Worm (Caenorhabditis elegans) whole organism, mixed stage, embryonic: ENCODE data around the gene clh-3.

Source experiments
- M03D4.4 ChIP-seq: sonication (generic microtip); optimal IDR thresholded peaks from 2 replicates; lab custom pipeline; 2017; ENCODE audit warnings: mild to moderate bottlenecking, missing genetic modification characterization, missing compliant biosample characterization
- bed-3 ChIP-seq: fragments of 200-800 bp; sonication (Bioruptor generic); optimal IDR thresholded peaks from 3 replicates; lab custom pipeline; 2018; ENCODE audit warnings: mild to moderate bottlenecking, missing genetic modification characterization, moderate library complexity, missing compliant biosample characterization
- blmp-1 ChIP-seq: fragments of 150-350 bp; optimal IDR thresholded peaks from 2 replicates; lab custom pipeline; 2014; ENCODE audit warnings: missing biosample characterization, missing genetic modification characterization
- ceh-39 ChIP-seq: fragments of 150-350 bp; optimal IDR thresholded peaks from 2 replicates; lab custom pipeline; 2014; ENCODE audit warnings: missing biosample characterization, missing genetic modification characterization
- ceh-83 ChIP-seq: fragments of 200-800 bp; sonication (Bioruptor generic); optimal IDR thresholded peaks from 2 replicates; lab custom pipeline; 2018; ENCODE audit warnings: mild to moderate bottlenecking, missing genetic modification characterization, missing compliant biosample characterization
- ces-1 ChIP-seq: fragments of 150-350 bp; optimal IDR thresholded peaks from 2 replicates; lab custom pipeline; 2014; ENCODE audit warnings: missing biosample characterization, missing genetic modification reagents, missing genetic modification characterization
- cnd-1 ChIP-seq: fragments of 200-800 bp; sonication (Bioruptor generic); optimal IDR thresholded peaks from 2 replicates; lab custom pipeline; 2018; ENCODE audit warnings: mild to moderate bottlenecking, missing genetic modification characterization, missing compliant biosample characterization
- drap-1 ChIP-seq: fragments of 200-800 bp; sonication (Bioruptor generic); optimal IDR thresholded peaks from 3 replicates; lab custom pipeline; 2018; ENCODE audit warnings: mild to moderate bottlenecking, missing genetic modification characterization, missing compliant biosample characterization
- elt-1 ChIP-seq: sonication (generic microtip); optimal IDR thresholded peaks from 2 replicates; lab custom pipeline; 2017; ENCODE audit warnings: missing genetic modification characterization, mild to moderate bottlenecking, missing compliant biosample characterization, antibody characterized with exemption, moderate library complexity, borderline replicate concordance; ENCODE audit not compliant: insufficient read depth
- elt-3 ChIP-seq: fragments of 150-350 bp; optimal IDR thresholded peaks from 2 replicates; lab custom pipeline; 2014; ENCODE audit warnings: missing biosample characterization, missing genetic modification characterization
- flh-1 ChIP-seq: fragments of 200-800 bp; sonication (Bioruptor generic); optimal IDR thresholded peaks from 2 replicates; lab custom pipeline; 2018; ENCODE audit warnings: mild to moderate bottlenecking, missing genetic modification characterization, moderate library complexity, missing compliant biosample characterization
- ham-2 ChIP-seq: fragments of 200-800 bp; sonication (Bioruptor generic); optimal IDR thresholded peaks from 2 replicates; lab custom pipeline; 2018; ENCODE audit warnings: mild to moderate bottlenecking, missing genetic modification characterization, missing compliant biosample characterization
- hlh-1 ChIP-seq: fragments of 150-350 bp; optimal IDR thresholded peaks from 2 replicates; lab custom pipeline; 2014; ENCODE audit warnings: missing biosample characterization, missing genetic modification reagents, missing genetic modification characterization
- lin-13 ChIP-seq: fragments of 150-350 bp; optimal IDR thresholded peaks from 2 replicates; lab custom pipeline; 2014; ENCODE audit warnings: missing biosample characterization, missing genetic modification characterization
- lin-32 ChIP-seq: fragments of 200-800 bp; sonication (Bioruptor generic); optimal IDR thresholded peaks from 2 replicates; lab custom pipeline; 2018; ENCODE audit warnings: mild to moderate bottlenecking, missing genetic modification characterization, missing compliant biosample characterization
- lsy-2 ChIP-seq: fragments of 150-350 bp; optimal IDR thresholded peaks from 2 replicates; lab custom pipeline; 2014; ENCODE audit warnings: missing biosample characterization, missing genetic modification characterization
- mab-5 ChIP-seq: fragments of 150-350 bp; optimal IDR thresholded peaks from 2 replicates; lab custom pipeline; 2014; ENCODE audit warnings: missing biosample characterization, missing genetic modification characterization
- mep-1 ChIP-seq: fragments of 150-350 bp; optimal IDR thresholded peaks from 2 replicates; lab custom pipeline; 2017; ENCODE audit warnings: missing biosample characterization, missing genetic modification reagents, missing genetic modification characterization, inconsistent platforms
- mls-2 ChIP-seq: sonication (generic microtip); optimal IDR thresholded peaks from 2 replicates; lab custom pipeline; 2016; ENCODE audit warnings: mild to moderate bottlenecking, missing genetic modification characterization, moderate library complexity, missing compliant biosample characterization
- nhr-12 ChIP-seq: fragments of 150-350 bp; optimal IDR thresholded peaks from 2 replicates; lab custom pipeline; 2014; ENCODE audit warnings: missing biosample characterization, missing genetic modification characterization
- nhr-2 ChIP-seq: fragments of 150-350 bp; optimal IDR thresholded peaks from 2 replicates; lab custom pipeline; 2014; ENCODE audit warnings: missing biosample characterization, missing genetic modification characterization
- nhr-237 ChIP-seq: fragments of 150-350 bp; optimal IDR thresholded peaks from 2 replicates; lab custom pipeline; 2014; ENCODE audit warnings: missing biosample characterization, missing genetic modification characterization
- nhr-28 ChIP-seq: fragments of 150-350 bp; optimal IDR thresholded peaks from 2 replicates; lab custom pipeline; 2014; ENCODE audit warnings: missing biosample characterization, missing genetic modification characterization
- nhr-76 ChIP-seq: sonication (generic microtip); optimal IDR thresholded peaks from 2 replicates; lab custom pipeline; 2017; ENCODE audit warnings: missing biosample characterization, missing genetic modification characterization
- pha-4 ChIP-seq: fragments of 150-350 bp; optimal IDR thresholded peaks from 2 replicates; lab custom pipeline; 2018; ENCODE audit warnings: missing biosample characterization, missing genetic modification reagents, missing genetic modification characterization
- sem-2 ChIP-seq: fragments of 200-800 bp; sonication (Bioruptor generic); optimal IDR thresholded peaks from 2 replicates; lab custom pipeline; 2018; ENCODE audit warnings: mild to moderate bottlenecking, missing genetic modification characterization, missing compliant biosample characterization
- snpc-4 ChIP-seq: fragments of 150-350 bp; optimal IDR thresholded peaks from 2 replicates; lab custom pipeline; 2014; ENCODE audit warnings: missing biosample characterization, missing genetic modification characterization
- sptf-1 ChIP-seq: sonication (generic microtip); optimal IDR thresholded peaks from 2 replicates; lab custom pipeline; 2017; ENCODE audit warnings: mild to moderate bottlenecking, missing genetic modification characterization, moderate library complexity, missing compliant biosample characterization
- tbx-8 ChIP-seq: fragments of 200-800 bp; sonication (Bioruptor generic); optimal IDR thresholded peaks from 2 replicates; lab custom pipeline; 2018; ENCODE audit warnings: mild to moderate bottlenecking, missing genetic modification characterization, moderate library complexity, missing compliant biosample characterization
- unc-120 ChIP-seq: sonication (generic microtip); optimal IDR thresholded peaks from 2 replicates; lab custom pipeline; 2017; ENCODE audit warnings: missing genetic modification characterization, missing compliant biosample characterization; ENCODE audit not compliant: poor library complexity, severe bottlenecking
- unc-39 ChIP-seq: fragments of 150-350 bp; optimal IDR thresholded peaks from 2 replicates; lab custom pipeline; 2014; ENCODE audit warnings: missing biosample characterization, missing genetic modification characterization
- unc-62 ChIP-seq: fragments of 150-350 bp; optimal IDR thresholded peaks from 2 replicates; lab custom pipeline; 2014; ENCODE audit warnings: missing biosample characterization, missing genetic modification reagents, missing genetic modification characterization
- zip-8 ChIP-seq: fragments of 150-350 bp; optimal IDR thresholded peaks from 2 replicates; lab custom pipeline; 2014; ENCODE audit warnings: missing biosample characterization, missing genetic modification characterization
- ztf-11 ChIP-seq: fragments of 150-350 bp; optimal IDR thresholded peaks from 2 replicates; lab custom pipeline; 2014; ENCODE audit warnings: missing biosample characterization, missing genetic modification characterization

clh-3 gene

ce11 chrII:7208184-7208583 lies 17.5 kb downstream of the clh-3 start, which contains the start of gene dhs-7:
Gene dhs-7 (minus strand): TSS chrII:7208460.
- no peak for TF ChIP-seq lin-32 (GFP tag; lab: Kevin White, UChicago)
- no peak for TF ChIP-seq unc-39 (tag; lab: Kevin White, UChicago)
- no peak for TF ChIP-seq pha-4 (tag; lab: Kevin White, UChicago)
- TF ChIP-seq sptf-1 (tag; lab: Kevin White, UChicago), result no peak
- TF ChIP-seq ceh-39 (tag; lab: Kevin White, UChicago), result no peak
- TF ChIP-seq ces-1, result no peak

DNA sequence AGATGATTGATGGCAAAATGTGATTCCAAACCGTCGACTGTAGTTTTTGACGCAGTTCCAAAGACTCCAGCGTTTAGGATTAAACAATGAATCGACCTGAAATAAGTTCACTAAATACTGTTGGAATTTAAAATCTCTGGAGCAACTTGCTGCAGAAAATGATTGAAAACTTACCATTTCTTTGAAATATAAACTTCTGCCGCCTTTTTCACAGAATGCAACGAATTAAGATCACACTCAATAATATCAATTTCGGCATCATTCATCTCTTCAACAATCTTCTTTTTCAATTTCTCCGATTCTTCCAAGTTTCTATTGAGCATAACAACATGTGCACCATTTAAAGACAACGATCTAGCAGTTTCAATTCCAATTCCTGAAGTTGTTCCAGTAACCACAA lies 18.1 kb downstream of the clh-3 start:
- TF ChIP-seq sptf-1 (tag; lab: Kevin White, UChicago), result no peak
- TF ChIP-seq mls-2, result no peak
- no peak for TF ChIP-seq tbx-8 (GFP tag; lab: Kevin White, UChicago)
- no peak for TF ChIP-seq flh-1
- no peak for TF ChIP-seq sem-2
- TF ChIP-seq ceh-83 (GFP tag; lab: Kevin White, UChicago), result no peak
- TF ChIP-seq lsy-2 (tag; lab: Kevin White, UChicago), result no peak
- no peak for TF ChIP-seq cnd-1 (tag; lab: Kevin White, UChicago)
- TF ChIP-seq drap-1, result no peak
- no peak for TF ChIP-seq ceh-39 (tag; lab: Kevin White, UChicago)
- TF ChIP-seq zip-8 (tag; lab: Kevin White, UChicago), result no peak
- TF ChIP-seq nhr-28, result no peak
- TF ChIP-seq unc-120 (tag; lab: Kevin White, UChicago), result no peak
- no peak for TF ChIP-seq bed-3 (GFP tag; lab: Kevin White, UChicago)
- no peak for TF ChIP-seq pha-4 (tag; lab: Kevin White, UChicago)
- TF ChIP-seq hlh-1 (tag; lab: Kevin White, UChicago), result no peak
- no peak for TF ChIP-seq lin-32 (GFP tag; lab: Kevin White, UChicago)
- TF ChIP-seq, all 35 proteins: peak for 0

DNA sequence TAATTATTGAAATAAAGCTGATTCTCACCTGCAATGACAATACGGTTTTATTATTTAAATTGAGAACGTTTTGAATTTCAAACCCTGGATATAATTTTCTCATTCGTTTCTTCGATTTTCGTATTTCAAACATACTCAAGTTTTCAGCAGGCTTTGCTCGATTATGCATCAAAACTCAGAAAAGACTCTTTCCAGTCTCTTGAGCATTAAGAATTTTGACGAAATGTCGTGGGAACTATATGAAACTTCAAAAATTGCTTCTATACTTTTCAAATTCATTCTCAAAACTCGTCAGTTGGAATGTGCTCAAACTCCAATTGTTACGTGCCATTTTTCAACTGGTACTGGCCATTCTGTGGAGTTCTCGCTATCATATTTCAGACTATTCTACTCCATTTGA lies 20.3 kb downstream of the clh-3 start, which contains the start of gene srd-59:
Gene srd-59 (plus strand): TSS at position 301 of the 400 bp plus-strand sequence.
- no peak for TF ChIP-seq unc-62 (GFP tag; lab: Kevin White, UChicago)
- no peak for TF ChIP-seq mls-2
- TF ChIP-seq lin-13 (tag; lab: Kevin White, UChicago), result no peak
- no peak for TF ChIP-seq flh-1
- TF ChIP-seq drap-1, result no peak
- no peak for TF ChIP-seq nhr-28
- TF ChIP-seq sem-2, result no peak
- no peak for TF ChIP-seq mab-5 (tag; lab: Kevin White, UChicago)
- no peak for TF ChIP-seq tbx-8 (GFP tag; lab: Kevin White, UChicago)
- TF ChIP-seq M03D4.4 (tag; lab: Kevin White, UChicago), result no peak
- TF ChIP-seq nhr-237 (tag; lab: Kevin White, UChicago), result no peak
- no peak for TF ChIP-seq nhr-12 (tag; lab: Kevin White, UChicago)
- TF ChIP-seq ztf-11 (tag; lab: Kevin White, UChicago), result no peak
- TF ChIP-seq elt-3 (tag; lab: Kevin White, UChicago), result no peak
- TF ChIP-seq snpc-4, result no peak
- TF ChIP-seq lin-32 (GFP tag; lab: Kevin White, UChicago), result no peak
- TF ChIP-seq unc-120 (tag; lab: Kevin White, UChicago), result no peak
- no peak for TF ChIP-seq sptf-1 (tag; lab: Kevin White, UChicago)
- no peak for TF ChIP-seq nhr-76 (tag; lab: Kevin White, UChicago)
- no peak for TF ChIP-seq ces-1
- TF ChIP-seq, all 35 proteins: peak for 0

DNA sequence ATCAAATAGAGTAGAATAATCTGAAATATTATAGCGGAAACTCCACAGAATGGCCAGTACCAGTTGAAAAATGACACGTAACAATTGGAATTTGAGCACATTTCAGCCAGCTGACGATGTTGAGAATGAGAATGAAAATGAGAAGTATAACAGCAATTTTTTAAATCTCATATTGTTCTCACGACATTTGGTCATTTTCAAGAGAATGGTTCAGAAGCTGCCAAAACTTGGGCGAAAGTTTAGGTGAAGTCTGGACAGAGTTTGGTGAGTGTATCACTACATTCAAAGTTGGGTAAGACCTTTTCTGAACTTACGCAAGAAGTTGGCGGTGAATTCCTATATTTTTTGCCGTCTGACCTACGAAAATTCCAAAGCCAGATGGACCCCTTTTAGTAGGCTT lies 20.8 kb downstream of the clh-3 start, which contains the start of gene srd-58:
Gene srd-58 (minus strand): TSS at position 101 of the 400 bp plus-strand sequence.
- TF ChIP-seq sem-2 (no peak), nhr-28 (no peak), ztf-11 (tag; lab: Kevin White, UChicago) (no peak), bed-3 (GFP tag; lab: Kevin White, UChicago) (no peak), nhr-76 (tag; lab: Kevin White, UChicago) (no peak), lsy-2 (tag; lab: Kevin White, UChicago) (no peak), M03D4.4 (tag; lab: Kevin White, UChicago) (no peak), tbx-8 (GFP tag; lab: Kevin White, UChicago) (no peak), blmp-1 (no peak), mab-5 (tag; lab: Kevin White, UChicago) (no peak), unc-39 (tag; lab: Kevin White, UChicago) (no peak), unc-120 (tag; lab: Kevin White, UChicago) (no peak), unc-62 (GFP tag; lab: Kevin White, UChicago) (no peak)

- no peak for TF ChIP-seq snpc-4
- TF ChIP-seq mep-1 (tag; lab: Kevin White, UChicago), result no peak
- no peak for TF ChIP-seq nhr-76 (tag; lab: Kevin White, UChicago)
- TF ChIP-seq nhr-237 (tag; lab: Kevin White, UChicago), result no peak
- TF ChIP-seq bed-3 (GFP tag; lab: Kevin White, UChicago), result no peak
- no peak for TF ChIP-seq zip-8 (tag; lab: Kevin White, UChicago)
- TF ChIP-seq blmp-1, result no peak
- TF ChIP-seq elt-1 (tag; lab: Kevin White, UChicago), result no peak
- TF ChIP-seq nhr-2, result no peak
- TF ChIP-seq unc-120 (tag; lab: Kevin White, UChicago), result no peak
- no peak for TF ChIP-seq drap-1
- no peak for TF ChIP-seq cnd-1 (tag; lab: Kevin White, UChicago)
- no peak for TF ChIP-seq flh-1
- TF ChIP-seq ham-2 (GFP tag; lab: Kevin White, UChicago), result no peak
- TF ChIP-seq lsy-2 (tag; lab: Kevin White, UChicago), result no peak
Measured at ce11 chrII:7203110-7203509, 22.6 kb downstream of the clh-3 start, which contains the start of gene srd-56. Gene srd-56 (minus strand): TSS chrII:7203210.
